Worm (Caenorhabditis elegans): ENCODE measurements around the gene F58H1.3.

Gene F58H1.3

DNA sequence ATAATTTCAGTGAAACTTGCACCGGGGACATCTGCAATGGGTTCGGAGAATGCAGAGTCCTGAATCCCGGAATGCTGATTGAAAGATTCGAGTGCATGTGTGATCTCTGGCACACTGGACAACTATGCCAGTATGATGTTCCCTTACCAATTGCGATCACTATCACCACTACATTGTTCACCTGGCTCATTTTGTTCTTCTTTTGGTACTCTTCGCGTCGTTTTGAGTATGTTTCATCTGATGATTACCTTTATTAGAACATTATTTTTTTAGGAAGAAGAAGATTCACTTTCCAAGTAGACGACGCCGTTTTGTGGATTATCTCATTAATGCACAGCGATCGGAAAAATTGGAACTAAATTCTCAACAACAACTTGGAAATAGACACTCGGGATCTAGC lies 10.0 kb downstream of the F58H1.3 start:
- no peak for TF ChIP-seq efl-3 (GFP tag; optimal IDR thresholded peaks at IDR 0.05)
- no peak for TF ChIP-seq hpl-2 (GFP tag; optimal IDR thresholded peaks at IDR 0.05)
- TF ChIP-seq isw-1 (GFP tag; IDR thresholded peaks at IDR 0.05): no peak
- TF ChIP-seq grh-1 (GFP tag; IDR thresholded peaks at IDR 0.05): no peak
- TF ChIP-seq mab-9 (GFP tag; IDR thresholded peaks at IDR 0.05): no peak
- TF ChIP-seq nhr-237 (tag; optimal IDR thresholded peaks at IDR 0.05): no peak
- no peak for TF ChIP-seq unc-62 (GFP tag; optimal IDR thresholded peaks at IDR 0.05)

DNA sequence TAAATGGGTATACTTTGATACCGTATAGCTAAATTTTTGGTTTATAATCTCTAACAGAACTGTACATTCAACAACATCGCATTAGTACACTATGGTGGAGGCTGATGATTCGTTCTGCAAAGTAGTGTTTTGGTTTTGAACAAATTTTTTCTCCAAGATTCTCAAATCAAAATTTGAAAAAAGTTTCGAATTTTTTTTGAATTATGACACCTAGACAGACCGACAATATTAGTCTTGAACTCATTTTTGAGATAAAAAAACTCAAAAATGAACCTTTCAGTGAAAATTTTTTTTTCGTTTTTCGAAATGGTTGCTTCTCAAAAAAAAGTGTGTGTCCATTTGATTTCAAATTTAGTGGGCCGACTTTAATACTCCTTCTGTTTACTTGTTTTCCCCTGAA lies 11.7 kb downstream of the F58H1.3 start:
- no peak for TF ChIP-seq snu-23 (GFP tag; optimal IDR thresholded peaks at IDR 0.05)
- TF ChIP-seq pax-3 (tag; optimal IDR thresholded peaks at IDR 0.05): no peak
- no peak for TF ChIP-seq vab-15 (tag; optimal IDR thresholded peaks at IDR 0.05)
- TF ChIP-seq mab-9 (GFP tag; IDR thresholded peaks at IDR 0.05): no peak
- TF ChIP-seq elt-2 (tag; optimal IDR thresholded peaks at IDR 0.05): no peak
- no peak for TF ChIP-seq ceh-8 (GFP tag; optimal IDR thresholded peaks at IDR 0.05)
- no peak for TF ChIP-seq ceh-63 (GFP tag; optimal IDR thresholded peaks at IDR 0.05)
- TF ChIP-seq alr-1 (tag; optimal IDR thresholded peaks at IDR 0.05; ENCODE audit: borderline replicate concordance): no peak
- TF ChIP-seq snpc-4 (tag; optimal IDR thresholded peaks at IDR 0.05): no peak
- TF ChIP-seq skn-1 (tag; optimal IDR thresholded peaks at IDR 0.05): no peak
- no peak for TF ChIP-seq xbp-1 (tag; optimal IDR thresholded peaks at IDR 0.05)
- TF ChIP-seq aly-2 (tag; optimal IDR thresholded peaks at IDR 0.05): no peak
- TF ChIP-seq lin-39 (tag; optimal IDR thresholded peaks at IDR 0.05): no peak

DNA sequence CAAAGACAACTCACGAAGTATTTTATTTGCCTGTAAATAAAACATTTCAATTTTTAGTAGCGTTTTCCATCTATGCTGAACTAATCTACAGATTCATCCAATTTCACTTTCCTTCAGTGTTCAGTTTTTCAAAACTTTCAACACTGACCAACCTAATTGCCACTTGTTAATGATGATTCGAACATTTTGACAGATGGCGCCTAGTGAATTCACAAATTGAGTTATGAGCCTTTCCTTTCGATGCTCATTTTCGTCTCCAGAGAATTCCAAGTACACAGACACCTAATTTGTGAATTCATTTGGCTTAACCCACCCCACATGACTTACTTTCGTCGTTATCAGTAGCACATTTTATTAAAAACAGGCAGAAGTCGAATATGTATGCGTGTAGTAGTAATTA lies 13.0 kb downstream of the F58H1.3 start:
- peak; percentile 12 for TF ChIP-seq ceh-8 (GFP tag; optimal IDR thresholded peaks at IDR 0.05)
- TF ChIP-seq egl-27 (tag; optimal IDR thresholded peaks at IDR 0.05): no peak
- TF ChIP-seq F16B12.6 (tag; optimal IDR thresholded peaks at IDR 0.05): no peak
- no peak for TF ChIP-seq efl-1 (optimal IDR thresholded peaks at IDR 0.05)
- TF ChIP-seq efl-1 (GFP tag; optimal IDR thresholded peaks at IDR 0.05 in 1 of 2): no peak
- no peak for TF ChIP-seq aly-2 (tag; optimal IDR thresholded peaks at IDR 0.05)

DNA sequence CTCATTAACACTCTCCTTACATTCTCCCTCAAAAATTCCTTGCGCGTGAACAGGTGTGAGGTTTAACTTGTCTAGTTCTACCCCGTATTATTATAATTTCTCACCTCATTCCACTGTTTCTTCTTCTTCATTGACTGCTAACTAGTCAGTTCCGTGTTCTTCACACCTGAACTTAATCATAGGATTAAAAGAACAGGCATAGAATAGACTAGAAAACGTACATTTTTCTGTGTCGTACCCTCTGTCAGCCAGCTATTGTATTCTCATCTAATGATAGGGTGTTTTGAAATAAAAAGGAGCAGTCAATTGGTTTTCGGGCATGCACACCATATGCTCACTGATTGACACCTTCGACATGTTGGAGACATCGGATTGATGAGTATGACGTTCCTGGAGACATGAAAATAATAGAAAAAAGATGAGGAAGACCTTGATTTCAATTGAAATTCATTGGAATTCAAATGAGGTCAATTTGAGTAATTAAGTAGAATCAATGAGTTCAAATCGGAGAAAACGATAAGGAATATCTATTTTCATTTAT lies 13.7 kb downstream of the F58H1.3 start:
- TF ChIP-seq lir-3 (tag; optimal IDR thresholded peaks at IDR 0.05; ENCODE audit: poor library complexity) (no peak), unc-62 (GFP tag; optimal IDR thresholded peaks at IDR 0.05) (no peak), unc-130 (tag; optimal IDR thresholded peaks at IDR 0.05) (no peak), sup-37 (GFP tag; optimal IDR thresholded peaks at IDR 0.05) (no peak), sox-4 (tag; optimal IDR thresholded peaks at IDR 0.05) (no peak), lin-13 (GFP tag; optimal IDR thresholded peaks at IDR 0.05) (no peak), egl-27 (tag; optimal IDR thresholded peaks at IDR 0.05) (no peak), C16A3.4 (tag; optimal IDR thresholded peaks at IDR 0.05) (no peak), dsc-1 (tag; optimal IDR thresholded peaks at IDR 0.05) (no peak)

DNA sequence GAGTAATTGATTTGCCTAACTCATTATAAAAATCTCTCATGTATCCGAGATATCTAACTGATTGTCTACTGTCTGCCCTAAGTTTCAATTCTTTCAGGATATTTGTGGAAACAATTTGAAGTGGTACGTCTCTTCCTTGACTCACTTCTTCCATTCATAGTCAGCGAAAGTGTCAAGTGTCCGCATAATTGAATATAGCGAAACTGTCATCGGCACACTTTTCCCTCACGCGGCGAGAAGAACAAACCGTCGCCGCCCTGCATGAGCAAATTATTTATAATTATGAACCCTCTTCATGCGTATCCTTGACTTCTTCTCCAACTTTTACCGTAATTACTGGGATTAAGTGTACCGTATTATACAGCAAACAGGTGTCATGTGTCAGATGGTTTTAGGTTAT lies 14.8 kb downstream of the F58H1.3 start:
- peak; percentile 54 for TF ChIP-seq blmp-1 (tag; optimal IDR thresholded peaks at IDR 0.05)
- TF ChIP-seq nhr-85 (tag): peak; percentile 59
- no peak for TF ChIP-seq lin-35 (GFP tag; optimal IDR thresholded peaks at IDR 0.05)

DNA sequence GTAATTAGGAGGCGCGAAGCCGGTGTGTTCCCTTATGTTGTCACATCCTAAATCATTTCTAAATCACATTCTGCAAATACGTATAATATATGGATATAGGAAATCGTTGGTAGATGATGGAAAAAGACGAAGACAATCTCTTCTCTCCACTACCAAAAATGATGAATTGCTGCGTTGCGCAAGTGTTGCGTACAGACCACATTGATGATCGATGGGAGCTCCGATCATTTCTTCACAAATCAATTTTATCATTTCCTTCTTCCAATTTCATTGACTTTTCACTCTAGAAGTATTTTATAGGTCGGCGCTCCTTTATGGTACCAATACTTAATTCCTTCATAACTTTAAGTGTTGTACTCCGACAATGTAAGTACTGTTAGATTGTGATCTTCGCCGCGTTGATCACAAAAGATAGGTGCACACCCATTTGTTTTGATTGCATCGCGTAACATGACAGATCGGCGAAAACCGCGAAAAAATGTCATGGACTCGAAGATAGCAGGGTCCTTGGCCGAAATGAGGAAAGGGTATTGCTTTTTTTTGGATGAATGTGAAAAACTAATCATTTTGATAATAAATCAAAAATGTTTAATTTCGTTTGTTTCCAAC lies 15.8 kb downstream of the F58H1.3 start:
- peak; percentile 39 for TF ChIP-seq nhr-85 (tag)
- TF ChIP-seq egl-27 (tag; optimal IDR thresholded peaks at IDR 0.05): no peak
- peak; percentile 41 for TF ChIP-seq blmp-1 (tag; optimal IDR thresholded peaks at IDR 0.05)

All from whole organism, L1 larva.